Worm (Caenorhabditis elegans) whole organism, L1 larva: ENCODE data around the gene C05C12.1.

Experiments used
- elt-2 ChIP-seq: sonication (generic microtip); optimal IDR thresholded peaks from 2 replicates; lab custom pipeline; 2016; ENCODE audit warnings: missing genetic modification characterization, mild to moderate bottlenecking, inconsistent platforms, missing compliant biosample characterization, missing genetic modification reagents
- lin-39 ChIP-seq: fragments of 150-350 bp; optimal IDR thresholded peaks from 2 replicates; lab custom pipeline; 2014; ENCODE audit warnings: missing biosample characterization, missing genetic modification reagents, missing genetic modification characterization
- lsy-2 ChIP-seq, 2 experiments: fragments of 150-350 bp; optimal IDR thresholded peaks; 2 replicates each; lab custom pipeline; 2014; ENCODE audit warnings: missing biosample characterization in 2 of 2, missing genetic modification characterization in 2 of 2
- nhr-11 ChIP-seq: fragments of 150-350 bp; optimal IDR thresholded peaks from 2 replicates; lab custom pipeline; 2014; ENCODE audit warnings: missing biosample characterization, missing genetic modification characterization
- nhr-76 ChIP-seq: sonication (generic microtip); optimal IDR thresholded peaks from 2 replicates; lab custom pipeline; 2017; ENCODE audit warnings: missing biosample characterization, missing genetic modification characterization
- nhr-84 ChIP-seq: sonication (generic microtip); optimal IDR thresholded peaks from 2 replicates; lab custom pipeline; 2017; ENCODE audit warnings: missing biosample characterization, missing genetic modification characterization
- xbp-1 ChIP-seq: sonication (generic microtip); optimal IDR thresholded peaks from 2 replicates; lab custom pipeline; 2016; ENCODE audit warnings: missing genetic modification characterization, missing compliant biosample characterization
- ztf-11 ChIP-seq, 2 experiments: sonication (generic microtip); optimal IDR thresholded peaks; 2 replicates each; lab custom pipeline; 2016 to 2017; ENCODE audit warnings: missing genetic modification characterization in 2 of 2, missing biosample characterization in 1 of 2, missing compliant biosample characterization in 1 of 2

DNA sequence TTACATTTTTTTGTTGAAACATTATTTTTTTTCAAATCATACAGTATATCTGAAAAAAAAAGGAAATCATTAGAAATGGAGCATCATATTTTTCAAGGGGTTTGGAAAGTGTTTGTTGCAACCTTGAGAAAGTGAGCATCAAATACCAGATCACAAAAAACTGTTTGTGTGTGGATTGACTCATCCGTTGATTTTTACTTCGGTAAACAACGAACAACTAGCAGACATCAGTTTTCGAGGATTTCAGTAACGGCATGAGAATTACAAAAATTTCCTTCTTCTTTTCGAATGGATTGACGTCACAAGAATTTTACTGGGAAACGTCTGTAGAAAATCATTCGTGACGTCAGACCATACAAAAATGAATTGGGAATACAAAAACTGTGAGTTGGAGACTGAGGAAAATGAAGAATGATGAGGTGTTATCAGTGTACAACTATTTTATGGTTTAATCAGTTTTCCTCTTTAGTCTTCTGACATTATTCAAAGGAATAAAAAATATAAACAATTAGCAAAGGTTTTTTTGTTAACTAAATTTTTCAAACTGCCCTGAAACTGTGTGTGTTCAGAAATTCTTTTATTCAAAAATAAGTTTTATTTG, 5.7 kb upstream of the C05C12.1 start, which contains the start of gene C05C12.4:
- TF ChIP-seq lsy-2 (tag; optimal IDR thresholded peaks at IDR 0.05; lab: Kevin White, UChicago) (no peak), lin-39 (no peak), elt-2 (peak; percentile 18), ztf-11 (tag; optimal IDR thresholded peaks at IDR 0.05; lab: Kevin White, UChicago) (no peak), xbp-1 (no peak), nhr-11 (no peak), nhr-76 (tag; lab: Kevin White, UChicago) (no peak), nhr-84 (no peak)
